In genomic region chr3R:14692230-14692970, dm6 we compare ENCODE assay signal across 5 fruit fly cellular contexts.
TF ChIP-seq lines count a peak whose summit lies in the region.

No protein-coding gene starts in this region.

- TF ChIP-seq CTCF in whole organism, embryonic (GFP tag; optimal IDR thresholded peaks at IDR 0.05; lab: Kevin White, UChicago) = peak; percentile 6

TF ChIP-seq in whole organism, adult, 20 proteins besides CTCF, POLR2A, EP300 and RAD21:
- TF ChIP-seq Hr96 (GFP tag; optimal IDR thresholded peaks at IDR 0.05; lab: Kevin White, UChicago) (no peak), tj (GFP tag; optimal IDR thresholded peaks at IDR 0.05; lab: Kevin White, UChicago) (no peak), CG14711 (tag; optimal IDR thresholded peaks at IDR 0.05; lab: Kevin White, UChicago) (peak; percentile 49), pad (GFP tag; optimal IDR thresholded peaks at IDR 0.05; lab: Kevin White, UChicago) (no peak), CG11617 (GFP tag; optimal IDR thresholded peaks at IDR 0.05; lab: Kevin White, UChicago) (no peak), CG7045 (GFP tag; optimal IDR thresholded peaks at IDR 0.05; lab: Kevin White, UChicago) (peak; percentile 41), cic (GFP tag; optimal IDR thresholded peaks at IDR 0.05; lab: Kevin White, UChicago) (no peak), Crg-1 (GFP tag; optimal IDR thresholded peaks at IDR 0.05; lab: Kevin White, UChicago) (no peak), cnc (optimal IDR thresholded peaks at IDR 0.05; lab: Kevin White, UChicago) (no peak), Mnt (GFP tag; optimal IDR thresholded peaks at IDR 0.05; lab: Kevin White, UChicago) (no peak), CG12768 (GFP tag; optimal IDR thresholded peaks at IDR 0.05; lab: Kevin White, UChicago) (peak; percentile 27), CG7101 (tag; optimal IDR thresholded peaks at IDR 0.05; lab: Kevin White, UChicago) (peak; percentile 11), CG33017 (tag; optimal IDR thresholded peaks at IDR 0.05; lab: Kevin White, UChicago) (peak; percentile 35), CG1620 (GFP tag; optimal IDR thresholded peaks at IDR 0.05; lab: Kevin White, UChicago) (no peak), bab1 (GFP tag; optimal IDR thresholded peaks at IDR 0.05; lab: Kevin White, UChicago) (no peak), CG5204 (GFP tag; optimal IDR thresholded peaks at IDR 0.05; lab: Kevin White, UChicago) (no peak), toe (GFP tag; optimal IDR thresholded peaks at IDR 0.05; lab: Kevin White, UChicago) (no peak), Clk (GFP tag; optimal IDR thresholded peaks at IDR 0.05; lab: Kevin White, UChicago) (no peak), kay (GFP tag; lab: Kevin White, UChicago; ENCODE audit: borderline replicate concordance) (no peak)

TF ChIP-seq in whole organism, embryonic, 481 proteins besides CTCF, POLR2A, EP300 and RAD21 (continues in another document):
- TF ChIP-seq rib (GFP tag; IDR thresholded peaks at IDR 0.05; lab: Robert Waterston, UW) (no peak), tna (GFP tag; IDR thresholded peaks at IDR 0.05; lab: Robert Waterston, UW; ENCODE audit: partially characterized antibody) (no peak), chn (GFP tag; optimal IDR thresholded peaks at IDR 0.05; lab: Kevin White, UChicago) (peak; percentile 72), CG17359 (tag; optimal IDR thresholded peaks at IDR 0.05; lab: Kevin White, UChicago) (peak; percentile 71), CG14710 (tag; optimal IDR thresholded peaks at IDR 0.05; lab: Kevin White, UChicago) (peak; percentile 86), sisA (GFP tag; IDR thresholded peaks at IDR 0.05; lab: Robert Waterston, UW) (peak; percentile 82), eyg (GFP tag; optimal IDR thresholded peaks at IDR 0.05; lab: Kevin White, UChicago) (no peak), az2 (GFP tag; optimal IDR thresholded peaks at IDR 0.05; lab: Kevin White, UChicago) (peak; percentile 68), CHES-1-like (GFP tag; optimal IDR thresholded peaks at IDR 0.05; lab: Kevin White, UChicago) (no peak), tgo (GFP tag; IDR thresholded peaks at IDR 0.05; lab: Robert Waterston, UW) (peak; percentile 56), chif (GFP tag; optimal IDR thresholded peaks at IDR 0.05; lab: Kevin White, UChicago) (peak; percentile 71 to 79), trem (tag; optimal IDR thresholded peaks at IDR 0.05; lab: Kevin White, UChicago) (peak; percentile 60), Xrp1 (GFP tag; IDR thresholded peaks at IDR 0.05; lab: Robert Waterston, UW) (peak; percentile 88), Trl (optimal IDR thresholded peaks at IDR 0.05; lab: Kevin White, UChicago) (no peak), Trl (GFP tag; optimal IDR thresholded peaks at IDR 0.05; lab: Kevin White, UChicago) (peak; percentile 54), CG30020 (tag; optimal IDR thresholded peaks at IDR 0.05; lab: Kevin White, UChicago) (peak; percentile 16), ftz-f1 (GFP tag; optimal IDR thresholded peaks at IDR 0.05; lab: Kevin White, UChicago) (no peak), inv (GFP tag; IDR thresholded peaks at IDR 0.05; lab: Robert Waterston, UW; ENCODE audit: partially characterized antibody) (no peak), pros (GFP tag; optimal IDR thresholded peaks at IDR 0.05; lab: Kevin White, UChicago) (peak; percentile 62)

TF ChIP-seq in whole organism, prepupa, 60 proteins besides CTCF, POLR2A, EP300 and RAD21 (continues in another document):
- TF ChIP-seq Eip93F (GFP tag; optimal IDR thresholded peaks at IDR 0.05; lab: Kevin White, UChicago) (peak; percentile 19), CG8632 (GFP tag; optimal IDR thresholded peaks at IDR 0.05; lab: Kevin White, UChicago) (peak; percentile 65), CG7368 (GFP tag; optimal IDR thresholded peaks at IDR 0.05; lab: Kevin White, UChicago) (peak; percentile 66), CG8119 (GFP tag; IDR thresholded peaks at IDR 0.05; lab: Robert Waterston, UW) (peak; percentile 91), CG6808 (GFP tag; optimal IDR thresholded peaks at IDR 0.05; lab: Kevin White, UChicago) (peak; percentile 77), Eip78C (GFP tag; lab: Kevin White, UChicago) (peak; percentile 93), svp (GFP tag; lab: Kevin White, UChicago) (peak; percentile 87), net (GFP tag; optimal IDR thresholded peaks at IDR 0.05; lab: Kevin White, UChicago) (peak; percentile 75), CG10669 (GFP tag; optimal IDR thresholded peaks at IDR 0.05; lab: Kevin White, UChicago) (peak; percentile 83), CG3032 (tag; optimal IDR thresholded peaks at IDR 0.05; lab: Kevin White, UChicago) (peak; percentile 79), Hr4 (GFP tag; optimal IDR thresholded peaks at IDR 0.05; lab: Kevin White, UChicago) (peak; percentile 92), dac (GFP tag; optimal IDR thresholded peaks at IDR 0.05; lab: Kevin White, UChicago) (peak; percentile 77), ss (GFP tag; optimal IDR thresholded peaks at IDR 0.05; lab: Kevin White, UChicago) (peak; percentile 1 to 73), Hr39 (GFP tag; optimal IDR thresholded peaks at IDR 0.05; lab: Kevin White, UChicago) (peak; percentile 82), pdm3 (GFP tag; optimal IDR thresholded peaks at IDR 0.05; lab: Kevin White, UChicago) (peak; percentile 87), CG11294 (GFP tag; IDR thresholded peaks at IDR 0.05; lab: Robert Waterston, UW) (peak; percentile 68), CG11762 (GFP tag; optimal IDR thresholded peaks at IDR 0.05; lab: Kevin White, UChicago; ENCODE audit: insufficient read depth) (peak; percentile 75), Ets96B (tag; optimal IDR thresholded peaks at IDR 0.05; lab: Kevin White, UChicago) (peak; percentile 76), OdsH (GFP tag; optimal IDR thresholded peaks at IDR 0.05; lab: Kevin White, UChicago) (peak; percentile 86), Gug (GFP tag; IDR thresholded peaks at IDR 0.05; lab: Robert Waterston, UW) (peak; percentile 86)

TF ChIP-seq in whole organism, pupa, 21 proteins besides CTCF, POLR2A, EP300 and RAD21:
- no peak for TF ChIP-seq EcR (GFP tag; optimal IDR thresholded peaks at IDR 0.05; lab: Kevin White, UChicago)
- peak; percentile 80 for TF ChIP-seq CG17806 (tag; optimal IDR thresholded peaks at IDR 0.05; lab: Kevin White, UChicago)
- peak; percentile 75 for TF ChIP-seq Pif1B (GFP tag; optimal IDR thresholded peaks at IDR 0.05; lab: Kevin White, UChicago)
- TF ChIP-seq gl (tag; optimal IDR thresholded peaks at IDR 0.05; lab: Kevin White, UChicago) = peak; percentile 45
- TF ChIP-seq CG13204 (GFP tag; optimal IDR thresholded peaks at IDR 0.05; lab: Kevin White, UChicago) = peak; percentile 35
- peak; percentile 77 for TF ChIP-seq Snoo (tag; optimal IDR thresholded peaks at IDR 0.05; lab: Kevin White, UChicago)
- peak; percentile 82 for TF ChIP-seq CG8159 (tag; optimal IDR thresholded peaks at IDR 0.05; lab: Kevin White, UChicago)
- TF ChIP-seq CG15710 (tag; optimal IDR thresholded peaks at IDR 0.05; lab: Kevin White, UChicago) = peak; percentile 80
- TF ChIP-seq CG32121 (GFP tag; IDR thresholded peaks at IDR 0.05; lab: Robert Waterston, UW) = peak; percentile 89
- TF ChIP-seq CG8301 (tag; optimal IDR thresholded peaks at IDR 0.05; lab: Kevin White, UChicago) = peak; percentile 81
- peak; percentile 90 for TF ChIP-seq fd96Ca (GFP tag; IDR thresholded peaks at IDR 0.05; lab: Robert Waterston, UW)
- peak; percentile 92 for TF ChIP-seq CG4496 (GFP tag; IDR thresholded peaks at IDR 0.05; lab: Robert Waterston, UW)
- TF ChIP-seq Pif1A (GFP tag; optimal IDR thresholded peaks at IDR 0.05; lab: Kevin White, UChicago) = peak; percentile 88
- TF ChIP-seq D1 (tag; optimal IDR thresholded peaks at IDR 0.05; lab: Kevin White, UChicago) = peak; percentile 57
- TF ChIP-seq CG14655 (GFP tag; optimal IDR thresholded peaks at IDR 0.05; lab: Kevin White, UChicago) = peak; percentile 86
- peak; percentile 77 for TF ChIP-seq CG34367 (tag; optimal IDR thresholded peaks at IDR 0.05; lab: Kevin White, UChicago)
- no peak for TF ChIP-seq CG10348 (GFP tag; IDR thresholded peaks at IDR 0.05; lab: Robert Waterston, UW)
- TF ChIP-seq CG9948 (tag; optimal IDR thresholded peaks at IDR 0.05; lab: Kevin White, UChicago) = peak; percentile 80
- peak; percentile 71 for TF ChIP-seq rn (GFP tag; IDR thresholded peaks at IDR 0.05; lab: Robert Waterston, UW)
- peak; percentile 66; the same call in 1 of the 2 replicates for TF ChIP-seq CG12605 (GFP tag; IDR thresholded peaks at IDR 0.05; lab: Robert Waterston, UW)
- TF ChIP-seq Ets98B (GFP tag; IDR thresholded peaks at IDR 0.05; lab: Robert Waterston, UW) = peak; percentile 90

TF ChIP-seq in whole organism, wandering third instar larva, 38 proteins besides CTCF, POLR2A, EP300 and RAD21 (continues in another document):
- TF ChIP-seq Dfd (GFP tag; optimal IDR thresholded peaks at IDR 0.05; lab: Kevin White, UChicago) = no peak
- peak; percentile 70 for TF ChIP-seq Sp1 (GFP tag; optimal IDR thresholded peaks at IDR 0.05; lab: Kevin White, UChicago)
- peak; percentile 49 for TF ChIP-seq CG32264 (GFP tag; optimal IDR thresholded peaks at IDR 0.05; lab: Kevin White, UChicago)
- no peak for TF ChIP-seq tai (GFP tag; optimal IDR thresholded peaks at IDR 0.05; lab: Kevin White, UChicago)
- TF ChIP-seq brk (GFP tag; optimal IDR thresholded peaks at IDR 0.05; lab: Kevin White, UChicago) = no peak
- TF ChIP-seq Rel (GFP tag; optimal IDR thresholded peaks at IDR 0.05; lab: Kevin White, UChicago) = no peak
- no peak for TF ChIP-seq Rel (tag; optimal IDR thresholded peaks at IDR 0.05; lab: Kevin White, UChicago)
- peak; percentile 67 for TF ChIP-seq rgr (GFP tag; optimal IDR thresholded peaks at IDR 0.05; lab: Kevin White, UChicago)
- TF ChIP-seq woc (GFP tag; optimal IDR thresholded peaks at IDR 0.05; lab: Kevin White, UChicago) = peak; percentile 16
- TF ChIP-seq jim (GFP tag; optimal IDR thresholded peaks at IDR 0.05; lab: Kevin White, UChicago) = no peak
- TF ChIP-seq Vsx2 (GFP tag; optimal IDR thresholded peaks at IDR 0.05; lab: Kevin White, UChicago; ENCODE audit: partially characterized antibody) = no peak
- TF ChIP-seq CG9705 (GFP tag; optimal IDR thresholded peaks at IDR 0.05; lab: Kevin White, UChicago) = peak; percentile 20
- TF ChIP-seq Abd-B (GFP tag; optimal IDR thresholded peaks at IDR 0.05; lab: Kevin White, UChicago) = no peak
- no peak for TF ChIP-seq GATAd (GFP tag; optimal IDR thresholded peaks at IDR 0.05; lab: Kevin White, UChicago)
- peak; percentile 38 for TF ChIP-seq sage (GFP tag; optimal IDR thresholded peaks at IDR 0.05; lab: Kevin White, UChicago)
- peak; percentile 43 for TF ChIP-seq br (GFP tag; optimal IDR thresholded peaks at IDR 0.05; lab: Kevin White, UChicago)
- peak; percentile 69 for TF ChIP-seq HLH106 (tag; optimal IDR thresholded peaks at IDR 0.05; lab: Kevin White, UChicago)
- TF ChIP-seq Jra (GFP tag; optimal IDR thresholded peaks at IDR 0.05; lab: Kevin White, UChicago) = no peak
- no peak for TF ChIP-seq Myc (optimal IDR thresholded peaks at IDR 0.05; lab: Kevin White, UChicago)
- peak in 1 of 2 experiments; percentile 76 for TF ChIP-seq foxo (GFP tag; optimal IDR thresholded peaks at IDR 0.05; lab: Kevin White, UChicago)
- TF ChIP-seq fru (GFP tag; optimal IDR thresholded peaks at IDR 0.05; lab: Kevin White, UChicago) = peak; percentile 66
- TF ChIP-seq Hr83 (GFP tag; optimal IDR thresholded peaks at IDR 0.05; lab: Kevin White, UChicago; ENCODE audit: poor library complexity, severe bottlenecking) = no peak
- peak; percentile 61 for TF ChIP-seq OdsH (GFP tag; optimal IDR thresholded peaks at IDR 0.05; lab: Kevin White, UChicago)
